Fruit fly (Drosophila melanogaster): ENCODE measurements around the gene CG44000.

dm6 chr2L:5044892-5045619 is 2.0 kb downstream of the CG44000 start:
- no peak for TF ChIP-seq dmrt93B (GFP tag; optimal IDR thresholded peaks at IDR 0.05)
- TF ChIP-seq br (GFP tag; optimal IDR thresholded peaks at IDR 0.05): peak; percentile 52
- no peak for TF ChIP-seq CG9705 (GFP tag; optimal IDR thresholded peaks at IDR 0.05)
- TF ChIP-seq psq (GFP tag; optimal IDR thresholded peaks at IDR 0.05): no peak
- TF ChIP-seq CrebA (GFP tag; optimal IDR thresholded peaks at IDR 0.05; ENCODE audit: borderline replicate concordance): no peak
- TF ChIP-seq Dif (GFP tag; optimal IDR thresholded peaks at IDR 0.05; ENCODE audit: partially characterized antibody): no peak
- peak; percentile 31 for TF ChIP-seq sv (GFP tag; optimal IDR thresholded peaks at IDR 0.05)
- TF ChIP-seq h (GFP tag; optimal IDR thresholded peaks at IDR 0.05): peak; percentile 55
- no peak for TF ChIP-seq Myc (optimal IDR thresholded peaks at IDR 0.05)
- TF ChIP-seq Mio (GFP tag; optimal IDR thresholded peaks at IDR 0.05): no peak
- TF ChIP-seq tai (GFP tag; optimal IDR thresholded peaks at IDR 0.05): no peak
- no peak for TF ChIP-seq Abd-B (GFP tag; optimal IDR thresholded peaks at IDR 0.05)
- no peak for TF ChIP-seq pan (optimal IDR thresholded peaks at IDR 0.05)
- TF ChIP-seq OdsH (GFP tag; optimal IDR thresholded peaks at IDR 0.05): peak; percentile 18
